Fruit fly (Drosophila melanogaster) whole organism, wandering third instar larva: ENCODE results near the gene ninaB.
A peak's percentile ranks its signal among the peaks of the same experiment; 100 is the strongest.

ENCODE experiments used
- CG32264 ChIP-seq: fragments of 200-800 bp; sonication (Bioruptor generic); optimal IDR thresholded peaks from 2 replicates; lab custom pipeline; 2016; ENCODE audit warnings: missing biosample characterization, missing genetic modification characterization
- CrebA ChIP-seq: fragments of 200-800 bp; sonication (Bioruptor generic); optimal IDR thresholded peaks from 2 replicates; lab custom pipeline; 2016; ENCODE audit warnings: missing biosample characterization, mild to moderate bottlenecking, missing genetic modification characterization, borderline replicate concordance
- Dfd ChIP-seq: fragments of >200 bp; optimal IDR thresholded peaks from 2 replicates; lab custom pipeline; 2017; ENCODE audit warnings: missing biosample characterization, missing genetic modification characterization
- GATAd ChIP-seq: sonication (Bioruptor generic); optimal IDR thresholded peaks from 2 replicates; lab custom pipeline; 2016; ENCODE audit warnings: missing biosample characterization, missing genetic modification characterization
- HLH106 ChIP-seq: fragments of 200-800 bp; optimal IDR thresholded peaks from 3 replicates; lab custom pipeline; 2019; ENCODE audit warnings: missing biosample characterization, mild to moderate bottlenecking, missing genetic modification characterization, moderate library complexity
- Mio ChIP-seq: sonication (Bioruptor generic); optimal IDR thresholded peaks from 2 replicates; lab custom pipeline; 2016; ENCODE audit warnings: missing biosample characterization, missing genetic modification characterization
- Myc ChIP-seq: fragments of >200 bp; optimal IDR thresholded peaks from 2 replicates; lab custom pipeline; 2017
- OdsH ChIP-seq: fragments of 200-800 bp; sonication (Bioruptor generic); optimal IDR thresholded peaks from 2 replicates; lab custom pipeline; 2016; ENCODE audit warnings: missing biosample characterization, mild to moderate bottlenecking, missing genetic modification characterization
- Rel ChIP-seq, 2 experiments: fragments of 200-800 bp; sonication (Bioruptor generic) in 1 of 2; optimal IDR thresholded peaks; 2 replicates in 1 of 2; 3 replicates in 1 of 2; lab custom pipeline; 2016 to 2019; ENCODE audit warnings: mild to moderate bottlenecking in 2 of 2, missing biosample characterization in 2 of 2, missing genetic modification characterization in 2 of 2, moderate library complexity in 1 of 2
- Sp1 ChIP-seq: fragments of 200-800 bp; sonication (Bioruptor generic); optimal IDR thresholded peaks from 3 replicates; lab custom pipeline; 2019; ENCODE audit warnings: missing biosample characterization, mild to moderate bottlenecking, missing genetic modification characterization, moderate library complexity
- Vsx2 ChIP-seq: fragments of 200-300, 225-300 bp; sonication (Bioruptor generic); optimal IDR thresholded peaks from 2 replicates; lab custom pipeline; 2018; ENCODE audit warnings: missing biosample characterization, missing genetic modification characterization; ENCODE audit not compliant: partially characterized antibody
- brk ChIP-seq: fragments of 200-800 bp; sonication (Bioruptor generic); optimal IDR thresholded peaks from 2 replicates; lab custom pipeline; 2016; ENCODE audit warnings: missing biosample characterization, mild to moderate bottlenecking, missing genetic modification characterization
- dl ChIP-seq, 2 experiments: fragments of 175-275, 200-275 bp in 1 of 2; fragments of 200-275 bp in 1 of 2; sonication (Bioruptor generic); optimal IDR thresholded peaks; lab custom pipeline; 2018; ENCODE audit warnings: mild to moderate bottlenecking in 2 of 2, missing biosample characterization in 2 of 2, missing genetic modification characterization in 2 of 2, moderate library complexity in 2 of 2; ENCODE audit not compliant: partially characterized antibody in 2 of 2, insufficient read depth in 1 of 2
- dmrt93B ChIP-seq: fragments of 200-800 bp; sonication (Bioruptor generic); optimal IDR thresholded peaks from 2 replicates; lab custom pipeline; 2018; ENCODE audit warnings: missing biosample characterization, mild to moderate bottlenecking, missing genetic modification characterization
- dsf ChIP-seq: sonication (Bioruptor generic); optimal IDR thresholded peaks from 2 replicates; lab custom pipeline; 2016; ENCODE audit warnings: missing biosample characterization, missing genetic modification characterization, borderline replicate concordance
- ey ChIP-seq: fragments of 200-800 bp; sonication (Bioruptor generic); optimal IDR thresholded peaks from 2 replicates; lab custom pipeline; 2016; ENCODE audit warnings: missing biosample characterization, missing genetic modification characterization
- fru ChIP-seq: fragments of 200-800 bp; sonication (Bioruptor generic); optimal IDR thresholded peaks from 3 replicates; lab custom pipeline; 2016; ENCODE audit warnings: missing biosample characterization, mild to moderate bottlenecking, missing genetic modification characterization
- h ChIP-seq: fragments of 200-800 bp; sonication (Bioruptor generic); optimal IDR thresholded peaks from 3 replicates; lab custom pipeline; 2016; ENCODE audit warnings: missing biosample characterization, mild to moderate bottlenecking, missing genetic modification characterization
- jim ChIP-seq: fragments of 175-275, 200-325 bp; sonication (Bioruptor generic); optimal IDR thresholded peaks from 2 replicates; lab custom pipeline; 2016; ENCODE audit warnings: missing biosample characterization, mild to moderate bottlenecking, missing genetic modification characterization
- lola ChIP-seq: fragments of >200 bp; optimal IDR thresholded peaks from 2 replicates; lab custom pipeline; 2017; ENCODE audit warnings: missing biosample characterization, missing genetic modification characterization
- pan ChIP-seq: fragments of >200 bp; optimal IDR thresholded peaks from 2 replicates; lab custom pipeline; 2017
- psq ChIP-seq: fragments of 200-800 bp; sonication (Bioruptor generic); optimal IDR thresholded peaks from 3 replicates; lab custom pipeline; 2017; ENCODE audit warnings: missing biosample characterization, mild to moderate bottlenecking, missing genetic modification characterization, moderate library complexity
- rgr ChIP-seq: fragments of 200-800 bp; sonication (Bioruptor generic); optimal IDR thresholded peaks from 3 replicates; lab custom pipeline; 2016; ENCODE audit warnings: missing biosample characterization, mild to moderate bottlenecking, missing genetic modification characterization
- sv ChIP-seq: fragments of 200-800 bp; sonication (Bioruptor generic); optimal IDR thresholded peaks from 3 replicates; lab custom pipeline; 2016; ENCODE audit warnings: missing biosample characterization, missing genetic modification characterization
- tai ChIP-seq: sonication (Bioruptor generic); optimal IDR thresholded peaks from 2 replicates; lab custom pipeline; 2016; ENCODE audit warnings: missing biosample characterization, missing genetic modification characterization
- usp ChIP-seq: fragments of >200 bp; optimal IDR thresholded peaks from 2 replicates; lab custom pipeline; 2017; ENCODE audit warnings: missing biosample characterization, missing genetic modification characterization
- woc ChIP-seq: sonication (Bioruptor generic); optimal IDR thresholded peaks from 2 replicates; lab custom pipeline; 2016; ENCODE audit warnings: missing biosample characterization, mild to moderate bottlenecking, missing genetic modification characterization

The ninaB gene

dm6 chr3R:13684569-13685402 is 15.6 kb upstream of the ninaB start (continued):
- TF ChIP-seq brk (no peak), Vsx2 (no peak), Dfd (GFP tag; lab: Kevin White, UChicago) (no peak)
- TF ChIP-seq, all 38 proteins: peak for 10

- TF ChIP-seq CrebA (no peak), h (no peak), Rel (GFP tag; optimal IDR thresholded peaks at IDR 0.05; lab: Kevin White, UChicago) (no peak), Rel (tag; optimal IDR thresholded peaks at IDR 0.05; lab: Kevin White, UChicago) (no peak), dmrt93B (GFP tag; lab: Kevin White, UChicago) (no peak), dsf (GFP tag; lab: Kevin White, UChicago) (no peak), Sp1 (no peak), HLH106 (tag; lab: Kevin White, UChicago) (no peak), Mio (no peak), dl (GFP tag; optimal IDR thresholded peaks at IDR 0.05; lab: Kevin White, UChicago; ENCODE audit: insufficient read depth in 1 of 2, partially characterized antibody in 2 of 2) (no peak), GATAd (no peak), pan (lab: Kevin White, UChicago) (no peak), usp (GFP tag; lab: Kevin White, UChicago) (no peak), Myc (lab: Kevin White, UChicago) (no peak)
Observed at dm6 chr3R:13685969-13686368, 14.4 kb upstream of the ninaB start.

DNA sequence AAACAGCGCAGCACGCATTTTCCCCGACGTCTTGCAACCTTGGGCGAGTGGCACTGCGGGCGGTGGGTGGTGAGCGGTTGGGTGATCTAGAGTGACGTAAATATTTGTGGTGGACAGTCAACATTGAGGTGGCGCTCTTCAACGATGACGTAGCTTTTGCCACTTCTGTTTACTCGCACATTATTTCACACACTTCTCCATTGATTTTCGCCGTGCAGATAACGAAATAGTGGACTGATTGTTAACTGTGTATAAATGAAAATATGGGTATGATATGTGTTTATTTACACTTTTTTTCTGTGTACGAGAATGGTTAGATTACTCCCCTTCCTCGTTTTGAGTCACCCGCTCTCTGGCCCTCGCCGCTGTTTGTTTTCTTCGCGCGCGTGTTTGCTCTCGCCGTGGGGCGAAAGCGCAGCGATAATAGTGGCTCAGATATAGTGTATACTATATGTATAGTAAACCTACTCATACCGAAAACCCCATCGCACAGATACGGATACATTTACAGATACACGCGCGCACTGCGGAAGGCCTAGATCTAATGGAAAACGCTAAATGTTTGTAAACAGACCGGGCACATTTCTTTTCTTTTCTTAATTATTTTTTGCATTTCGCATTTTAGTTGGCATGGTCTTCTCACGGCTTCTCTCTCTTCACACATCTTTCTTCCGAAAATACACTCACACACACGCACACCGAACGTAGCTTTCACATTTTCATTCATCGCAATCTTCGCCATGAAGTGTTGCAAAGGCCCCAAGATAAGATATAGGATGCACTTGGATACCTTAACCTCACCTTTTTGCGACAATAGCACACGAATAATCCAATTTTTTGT is 13.8 kb upstream of the ninaB start, which contains the start of gene omd:
omd (minus strand) TSS at position 840 of the 841 bp plus-strand sequence.
- TF ChIP-seq sv (GFP tag; lab: Kevin White, UChicago) (no peak), Mio (no peak), lola (no peak), rgr (GFP tag; lab: Kevin White, UChicago) (peak; percentile 44), tai (GFP tag; lab: Kevin White, UChicago) (no peak), ey (GFP tag; lab: Kevin White, UChicago) (no peak), OdsH (peak; percentile 23), psq (GFP tag; lab: Kevin White, UChicago) (peak; percentile 64), usp (GFP tag; lab: Kevin White, UChicago) (no peak), CG32264 (no peak)

dm6 chr3R:13693753-13694152 is 6.6 kb upstream of the ninaB start, which contains the start of gene CG14367:
Gene CG14367, plus strand, starts transcription at chr3R:13694053.
- no peak for TF ChIP-seq woc (GFP tag; lab: Kevin White, UChicago)
- TF ChIP-seq fru (GFP tag; lab: Kevin White, UChicago): no peak
- TF ChIP-seq HLH106 (tag; lab: Kevin White, UChicago): no peak

dm6 chr3R:13699350-13699749 is 1.0 kb upstream of the ninaB start:
- TF ChIP-seq jim: no peak
- no peak for TF ChIP-seq h
- TF ChIP-seq, all 38 proteins: peak for 0

dm6 chr3R:13700738-13701137 is 373 bp downstream of the ninaB start, which contains the start of gene f-cup:
Gene f-cup, minus strand, starts transcription at chr3R:13700838.
- TF ChIP-seq usp (GFP tag; lab: Kevin White, UChicago) (no peak), CG32264 (no peak), ey (GFP tag; lab: Kevin White, UChicago) (no peak), OdsH (no peak), brk (no peak)
